Worm (Caenorhabditis elegans): ENCODE results near the gene cnx-1.

Gene cnx-1

DNA sequence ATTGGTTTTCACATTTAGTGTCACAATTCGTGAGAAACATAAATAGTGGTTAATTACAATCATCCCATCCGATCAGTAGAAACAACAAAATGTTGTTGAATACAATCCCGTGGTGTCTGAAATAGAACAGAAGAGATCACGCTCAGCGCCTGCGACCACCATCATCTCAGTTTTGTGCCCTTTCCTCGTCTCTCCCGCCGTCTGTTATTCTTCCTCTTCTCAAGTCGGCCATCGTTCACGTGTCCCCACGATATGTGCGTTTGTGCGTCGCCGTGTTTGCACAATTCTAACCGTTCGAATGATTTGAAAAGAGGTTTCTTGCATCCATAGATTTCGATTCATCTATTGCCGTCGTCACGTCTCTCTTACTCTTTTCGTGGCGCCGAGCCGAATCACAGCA is 1.8 kb upstream of the cnx-1 start, which contains the start of gene panl-3:
panl-3 (plus strand) TSS at position 294 of the 400 bp plus-strand sequence.
- TF ChIP-seq nhr-25 (tag; optimal IDR thresholded peaks at IDR 0.05) (peak; percentile 67), F13H6.1 (tag; optimal IDR thresholded peaks at IDR 0.05) (peak; percentile 55), nhr-77 (tag; optimal IDR thresholded peaks at IDR 0.05) (no peak), ceh-16 (tag; optimal IDR thresholded peaks at IDR 0.05) (no peak), unc-55 (GFP tag; optimal IDR thresholded peaks at IDR 0.05) (peak; percentile 56), lin-11 (tag; optimal IDR thresholded peaks at IDR 0.05) (peak; percentile 41), Y55F3AM.14 (GFP tag; optimal IDR thresholded peaks at IDR 0.05) (no peak), lsy-2 (tag; optimal IDR thresholded peaks at IDR 0.05) (peak; percentile 42 to 75), fos-1 (tag; optimal IDR thresholded peaks at IDR 0.05) (peak; percentile 12), lin-13 (GFP tag; optimal IDR thresholded peaks at IDR 0.05) (peak; percentile 51), elt-3 (tag; optimal IDR thresholded peaks at IDR 0.05) (no peak), gmeb-1 (tag; optimal IDR thresholded peaks at IDR 0.05) (peak; percentile 65), nhr-21 (tag; optimal IDR thresholded peaks at IDR 0.05) (peak; percentile 48), mab-5 (tag; optimal IDR thresholded peaks at IDR 0.05) (no peak), sma-9 (GFP tag; optimal IDR thresholded peaks at IDR 0.05) (peak; percentile 42), sma-9 (tag; optimal IDR thresholded peaks at IDR 0.05) (no peak), crh-2 (tag; optimal IDR thresholded peaks at IDR 0.05) (peak; percentile 53), mdl-1 (tag; optimal IDR thresholded peaks at IDR 0.05) (peak in 1 of 2 experiments; percentile 79), R02D3.7 (tag; optimal IDR thresholded peaks at IDR 0.05) (no peak), sem-4 (tag; optimal IDR thresholded peaks at IDR 0.05) (peak; percentile 71), blmp-1 (tag; optimal IDR thresholded peaks at IDR 0.05; ENCODE audit: insufficient read depth) (peak; percentile 4), ama-1 (optimal IDR thresholded peaks at IDR 0.05) (no peak), ztf-4 (tag; optimal IDR thresholded peaks at IDR 0.05) (peak; percentile 0), skn-1 (tag; optimal IDR thresholded peaks at IDR 0.05) (no peak), peb-1 (tag; optimal IDR thresholded peaks at IDR 0.05) (no peak), nhr-10 (tag; optimal IDR thresholded peaks at IDR 0.05) (no peak), dmd-4 (tag; optimal IDR thresholded peaks at IDR 0.05) (no peak), sma-3 (GFP tag; optimal IDR thresholded peaks at IDR 0.05) (peak; percentile 72), C34F6.9 (tag; optimal IDR thresholded peaks at IDR 0.05) (peak; percentile 82), nhr-129 (tag; optimal IDR thresholded peaks at IDR 0.05) (peak; percentile 91), ceh-82 (tag; optimal IDR thresholded peaks at IDR 0.05) (no peak)

DNA sequence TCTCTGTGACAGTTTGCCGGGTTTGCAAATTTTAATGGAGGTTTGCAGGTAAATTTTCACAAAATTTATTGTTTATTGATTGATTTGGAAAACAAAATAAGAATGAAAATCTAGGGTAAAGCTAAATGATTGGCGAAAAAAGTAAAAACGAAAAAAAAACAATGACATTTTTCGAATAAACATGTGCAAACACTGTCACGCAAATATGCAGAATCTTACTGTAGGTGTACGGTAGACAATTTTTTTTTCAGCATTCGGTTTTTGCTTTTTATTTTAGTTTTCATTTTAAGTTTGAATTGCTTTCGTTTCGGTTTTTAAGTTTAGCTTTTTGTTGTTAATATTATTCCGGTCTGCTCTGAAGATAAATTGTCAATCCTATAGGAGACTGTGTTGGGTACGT is 957 bp upstream of the cnx-1 start:
- TF ChIP-seq lsy-2 (tag; optimal IDR thresholded peaks at IDR 0.05): peak in 1 of 2 experiments; percentile 70
- no peak for TF ChIP-seq elt-3 (tag; optimal IDR thresholded peaks at IDR 0.05)

DNA sequence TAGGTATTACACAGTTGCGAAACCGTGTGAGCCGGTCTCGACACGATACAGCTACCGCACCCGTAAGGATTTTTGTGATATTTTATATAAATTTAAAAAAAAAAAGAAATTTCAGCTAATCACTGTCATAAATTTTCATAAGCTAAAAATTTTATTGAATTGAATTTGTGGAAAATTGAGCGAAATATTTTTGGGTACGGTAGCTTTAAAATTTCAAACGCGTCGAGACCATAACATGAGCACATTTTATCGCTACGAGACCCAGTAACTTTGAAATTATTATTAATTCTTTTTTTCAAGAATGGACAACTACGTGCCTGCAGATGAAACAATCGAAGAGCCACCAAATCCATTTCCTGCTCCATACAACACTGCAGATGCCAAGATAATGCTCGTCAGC is 3.8 kb downstream of the cnx-1 start, which contains the start of gene ZK632.14:
ZK632.14 (plus strand) TSS at position 301 of the 400 bp plus-strand sequence.
- TF ChIP-seq nhr-129 (tag; optimal IDR thresholded peaks at IDR 0.05) (no peak), Y55F3AM.14 (GFP tag; optimal IDR thresholded peaks at IDR 0.05) (no peak), ztf-11 (tag; optimal IDR thresholded peaks at IDR 0.05) (no peak), nhr-6 (tag; optimal IDR thresholded peaks at IDR 0.05) (no peak), nhr-23 (tag; optimal IDR thresholded peaks at IDR 0.05) (no peak), nhr-77 (tag; optimal IDR thresholded peaks at IDR 0.05) (no peak), sem-4 (tag; optimal IDR thresholded peaks at IDR 0.05) (no peak), ztf-4 (tag; optimal IDR thresholded peaks at IDR 0.05) (no peak), lin-39 (tag; optimal IDR thresholded peaks at IDR 0.05) (no peak)

DNA sequence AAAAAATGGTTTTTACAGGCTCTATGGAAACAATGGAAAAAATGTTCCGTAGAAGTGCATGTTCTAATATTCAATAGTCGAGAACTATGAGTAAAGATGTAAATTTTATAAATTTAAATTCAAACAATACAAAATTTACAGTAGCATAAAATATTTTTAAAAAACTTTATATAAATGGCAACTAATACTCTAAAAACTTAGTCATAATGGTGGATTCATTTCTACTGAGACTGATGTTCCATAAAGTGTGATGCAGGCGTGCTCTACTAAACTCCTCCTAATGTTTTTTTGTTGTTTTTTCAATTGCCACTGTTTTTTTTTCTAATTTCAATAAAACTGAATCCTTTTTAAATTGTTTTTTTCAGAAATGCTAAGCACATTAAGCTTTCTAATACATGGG is 8.8 kb downstream of the cnx-1 start, which contains the start of gene gtap-2:
gtap-2 (plus strand) TSS at position 366 of the 400 bp plus-strand sequence.
- no peak for TF ChIP-seq F13H6.1 (tag; optimal IDR thresholded peaks at IDR 0.05)
- TF ChIP-seq alr-1 (tag; optimal IDR thresholded peaks at IDR 0.05): no peak
- TF ChIP-seq ztf-11 (tag; optimal IDR thresholded peaks at IDR 0.05): no peak
- TF ChIP-seq nhr-10 (tag; optimal IDR thresholded peaks at IDR 0.05): no peak
- no peak for TF ChIP-seq aly-2 (tag; optimal IDR thresholded peaks at IDR 0.05)
- no peak for TF ChIP-seq lin-13 (GFP tag; optimal IDR thresholded peaks at IDR 0.05)
- TF ChIP-seq ZK546.5 (tag; optimal IDR thresholded peaks at IDR 0.05): no peak
- no peak for TF ChIP-seq nhr-12 (tag; optimal IDR thresholded peaks at IDR 0.05)
- no peak for TF ChIP-seq dmd-4 (tag; optimal IDR thresholded peaks at IDR 0.05)
- TF ChIP-seq unc-62 (GFP tag; optimal IDR thresholded peaks at IDR 0.05): no peak
- no peak for TF ChIP-seq R02D3.7 (tag; optimal IDR thresholded peaks at IDR 0.05)
- TF ChIP-seq nhr-21 (tag; optimal IDR thresholded peaks at IDR 0.05): no peak
- no peak for TF ChIP-seq blmp-1 (tag; optimal IDR thresholded peaks at IDR 0.05; ENCODE audit: insufficient read depth)
- no peak for TF ChIP-seq nhr-11 (tag; optimal IDR thresholded peaks at IDR 0.05)
- no peak for TF ChIP-seq unc-39 (tag; optimal IDR thresholded peaks at IDR 0.05)
- no peak for TF ChIP-seq nhr-129 (tag; optimal IDR thresholded peaks at IDR 0.05)
- TF ChIP-seq nhr-6 (tag; optimal IDR thresholded peaks at IDR 0.05): no peak
- no peak for TF ChIP-seq peb-1 (tag; optimal IDR thresholded peaks at IDR 0.05)
- TF ChIP-seq lin-11 (tag; optimal IDR thresholded peaks at IDR 0.05): no peak
- no peak for TF ChIP-seq ama-1 (optimal IDR thresholded peaks at IDR 0.05)
- TF ChIP-seq ceh-16 (tag; optimal IDR thresholded peaks at IDR 0.05): no peak
- no peak for TF ChIP-seq gmeb-1 (tag; optimal IDR thresholded peaks at IDR 0.05)
- no peak for TF ChIP-seq sem-4 (tag; optimal IDR thresholded peaks at IDR 0.05)
- no peak for TF ChIP-seq ztf-4 (tag; optimal IDR thresholded peaks at IDR 0.05)
- no peak for TF ChIP-seq egl-27 (tag; optimal IDR thresholded peaks at IDR 0.05)
- TF ChIP-seq C34F6.9 (tag; optimal IDR thresholded peaks at IDR 0.05): peak; percentile 69
- no peak for TF ChIP-seq snpc-4 (tag; optimal IDR thresholded peaks at IDR 0.05)
- no peak for TF ChIP-seq fos-1 (tag; optimal IDR thresholded peaks at IDR 0.05)
- no peak for TF ChIP-seq sma-3 (GFP tag; optimal IDR thresholded peaks at IDR 0.05)
- TF ChIP-seq sma-9 (GFP tag; optimal IDR thresholded peaks at IDR 0.05): peak; percentile 15
- TF ChIP-seq sma-9 (tag; optimal IDR thresholded peaks at IDR 0.05): no peak
- TF ChIP-seq unc-55 (GFP tag; optimal IDR thresholded peaks at IDR 0.05): peak; percentile 64
- TF ChIP-seq lsy-2 (tag; optimal IDR thresholded peaks at IDR 0.05): peak in 1 of 2 experiments; percentile 65
- TF ChIP-seq mbf-1 (tag; optimal IDR thresholded peaks at IDR 0.05): no peak
- no peak for TF ChIP-seq Y55F3AM.14 (GFP tag; optimal IDR thresholded peaks at IDR 0.05)
